Worm (Caenorhabditis elegans): ENCODE measurements around the gene clec-189.

DNA sequence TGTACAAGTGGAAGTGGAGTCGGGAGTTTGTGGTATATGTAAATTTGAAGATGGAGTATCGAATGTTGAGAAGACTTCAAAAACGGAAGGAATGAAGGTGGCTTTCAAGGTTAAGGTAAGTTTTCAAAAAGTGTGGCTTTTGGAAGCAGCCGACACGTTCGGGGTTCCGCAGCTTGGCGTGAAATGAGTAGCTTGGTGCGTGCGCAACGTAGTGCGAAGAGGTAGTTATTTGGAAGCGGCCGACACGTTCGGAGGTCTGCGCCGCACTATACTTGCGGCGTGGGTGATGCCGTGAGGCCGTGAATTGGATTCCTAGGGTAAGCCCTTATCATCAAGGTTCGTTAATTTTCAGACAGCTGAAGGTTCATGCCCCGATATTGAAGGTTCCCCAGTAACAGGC is at the start of gene clec-189:
- TF ChIP-seq flt-1 (GFP tag; IDR thresholded peaks at IDR 0.05), result no peak
- TF ChIP-seq F13C5.2 (tag; optimal IDR thresholded peaks at IDR 0.05), result no peak
- no peak for TF ChIP-seq aly-1 (tag; optimal IDR thresholded peaks at IDR 0.05)
